Worm (Caenorhabditis elegans) whole organism, L2 larva: ENCODE data around the gene sek-4.

Experiments used
- R02D3.7 ChIP-seq: fragments of 150-350 bp; optimal IDR thresholded peaks from 2 replicates; lab custom pipeline; 2014; ENCODE audit warnings: missing biosample characterization, missing genetic modification characterization
- ama-1 ChIP-seq: fragments of 150-350 bp; optimal IDR thresholded peaks from 2 replicates; lab custom pipeline; 2018; ENCODE audit warnings: inconsistent platforms
- blmp-1 ChIP-seq: sonication (generic microtip); optimal IDR thresholded peaks from 2 replicates; lab custom pipeline; 2017; ENCODE audit warnings: missing genetic modification characterization, mild to moderate bottlenecking, missing compliant biosample characterization, antibody characterized with exemption, moderate library complexity; ENCODE audit not compliant: insufficient read depth
- ceh-82 ChIP-seq: fragments of 150-350 bp; optimal IDR thresholded peaks from 2 replicates; lab custom pipeline; 2014; ENCODE audit warnings: missing biosample characterization, missing genetic modification characterization
- elt-1 ChIP-seq: fragments of 150-350 bp; optimal IDR thresholded peaks from 2 replicates; lab custom pipeline; 2014; ENCODE audit warnings: missing biosample characterization, missing genetic modification characterization
- elt-3 ChIP-seq: sonication (generic microtip); optimal IDR thresholded peaks from 2 replicates; lab custom pipeline; 2017; ENCODE audit warnings: missing biosample characterization, missing genetic modification characterization
- mab-5 ChIP-seq: fragments of 150-350 bp; optimal IDR thresholded peaks from 2 replicates; lab custom pipeline; 2014; ENCODE audit warnings: missing biosample characterization, missing genetic modification characterization
- mdl-1 ChIP-seq, 2 experiments: fragments of 150-350 bp in 1 of 2; sonication (generic microtip) in 1 of 2; optimal IDR thresholded peaks; 2 replicates each; lab custom pipeline; 2017; ENCODE audit warnings: missing biosample characterization in 2 of 2, missing genetic modification characterization in 2 of 2
- nhr-12 ChIP-seq: fragments of 150-350 bp; optimal IDR thresholded peaks from 2 replicates; lab custom pipeline; 2014; ENCODE audit warnings: missing biosample characterization, missing genetic modification characterization
- nhr-23 ChIP-seq: fragments of 150-350 bp; optimal IDR thresholded peaks from 2 replicates; lab custom pipeline; 2014; ENCODE audit warnings: missing biosample characterization, missing genetic modification reagents, missing genetic modification characterization
- skn-1 ChIP-seq: sonication (generic microtip); optimal IDR thresholded peaks from 2 replicates; lab custom pipeline; 2017; ENCODE audit warnings: missing biosample characterization, missing genetic modification characterization
- snpc-4 ChIP-seq: fragments of 150-350 bp; optimal IDR thresholded peaks from 2 replicates; lab custom pipeline; 2014; ENCODE audit warnings: missing biosample characterization, missing genetic modification characterization

- TF ChIP-seq snpc-4, result no peak
- TF ChIP-seq mdl-1 (tag; optimal IDR thresholded peaks at IDR 0.05; lab: Kevin White, UChicago), result no peak
- no peak for TF ChIP-seq elt-3 (tag; lab: Kevin White, UChicago)
- no peak for TF ChIP-seq blmp-1 (tag; lab: Kevin White, UChicago)
- no peak for TF ChIP-seq nhr-12 (tag; lab: Kevin White, UChicago)
- no peak for TF ChIP-seq ceh-82 (tag; lab: Kevin White, UChicago)
- TF ChIP-seq R02D3.7, result no peak
- TF ChIP-seq elt-1, result no peak
- no peak for TF ChIP-seq skn-1 (tag; lab: Kevin White, UChicago)
- no peak for TF ChIP-seq ama-1
- TF ChIP-seq nhr-23 (tag; lab: Kevin White, UChicago), result no peak
- no peak for TF ChIP-seq mab-5 (tag; lab: Kevin White, UChicago)
Measured at ce11 chrX:5365437-5365836, 9.4 kb upstream of the sek-4 start, which contains the start of gene F35C8.5.
